Worm (Caenorhabditis elegans) whole organism, early embryonic: ENCODE measurements around the gene lido-13.

Experiments used
- B0310.2 ChIP-seq: sonication (generic microtip); optimal IDR thresholded peaks from 2 replicates; lab custom pipeline; 2016; ENCODE audit warnings: mild to moderate bottlenecking, missing genetic modification characterization, missing compliant biosample characterization
- F13C5.2 ChIP-seq: sonication (generic microtip); optimal IDR thresholded peaks from 2 replicates; lab custom pipeline; 2017; ENCODE audit warnings: mild to moderate bottlenecking, missing genetic modification characterization, inconsistent platforms, missing compliant biosample characterization
- aly-1 ChIP-seq: sonication (generic microtip); optimal IDR thresholded peaks from 2 replicates; lab custom pipeline; 2016; ENCODE audit warnings: missing genetic modification characterization, missing compliant biosample characterization
- ama-1 ChIP-seq: fragments of 150-350 bp; optimal IDR thresholded peaks from 2 replicates; lab custom pipeline; 2014
- ceh-13 ChIP-seq: fragments of 200-800 bp; sonication (Bioruptor generic); optimal IDR thresholded peaks from 2 replicates; lab custom pipeline; 2018; ENCODE audit warnings: mild to moderate bottlenecking, missing genetic modification characterization, missing compliant biosample characterization
- ets-7 ChIP-seq: sonication (generic microtip); optimal IDR thresholded peaks from 2 replicates; lab custom pipeline; 2016; ENCODE audit warnings: missing genotype, missing genetic modification characterization, missing compliant biosample characterization
- flt-1 ChIP-seq: fragments of 200-800 bp; sonication (Bioruptor generic); IDR thresholded peaks from 2 replicates; pipeline ENCODE4 v1.3.6; 2022; ENCODE audit warnings: missing genetic modification characterization, missing compliant biosample characterization
- hmbx-1 ChIP-seq: sonication (generic microtip); optimal IDR thresholded peaks from 2 replicates; lab custom pipeline; 2016; ENCODE audit warnings: mild to moderate bottlenecking, missing genetic modification characterization, missing compliant biosample characterization
- hmg-4 ChIP-seq: fragments of 200-800 bp; sonication (Bioruptor generic); optimal IDR thresholded peaks from 2 replicates; lab custom pipeline; 2018; ENCODE audit warnings: mild to moderate bottlenecking, missing genetic modification characterization, missing compliant biosample characterization
- sea-1 ChIP-seq: fragments of 200-800 bp; sonication (Bioruptor generic); conservative IDR thresholded peaks from 2 replicates; pipeline ENCODE4 v1.3.6; 2022; ENCODE audit warnings: missing genetic modification characterization, missing compliant biosample characterization
- tbx-11 ChIP-seq: fragments of 200-800 bp; sonication (Bioruptor generic); IDR thresholded peaks from 2 replicates; pipeline ENCODE4 v1.3.6; 2022; ENCODE audit warnings: missing genetic modification characterization, missing compliant biosample characterization
- tbx-37 ChIP-seq: fragments of 200-800 bp; sonication (Bioruptor generic); conservative IDR thresholded peaks from 2 replicates; pipeline ENCODE4 v1.3.6; 2022; ENCODE audit warnings: missing genetic modification reagents, missing genetic modification characterization, missing compliant biosample characterization
- tra-4 ChIP-seq: sonication (generic microtip); optimal IDR thresholded peaks from 2 replicates; lab custom pipeline; 2017; ENCODE audit warnings: missing genetic modification characterization, missing compliant biosample characterization

DNA sequence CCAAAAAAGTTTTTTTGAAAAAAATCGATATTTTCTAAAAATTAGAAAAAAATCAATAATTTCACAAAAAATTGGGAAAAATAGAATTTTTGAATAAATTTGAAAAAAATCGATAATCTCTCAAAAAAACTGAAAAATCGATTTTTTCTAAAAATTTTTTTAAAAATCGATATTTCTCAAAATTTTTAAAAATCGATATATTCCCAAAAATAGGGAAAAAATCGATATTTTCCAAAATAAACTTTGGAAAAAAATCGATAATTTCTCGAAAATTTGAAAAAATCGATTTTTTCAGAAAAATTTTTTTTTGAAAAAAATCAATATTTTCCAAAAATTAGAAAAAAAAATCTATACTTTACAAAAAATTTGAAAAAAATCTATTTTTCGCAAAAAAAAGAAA lies 10.5 kb upstream of the lido-13 start:
- TF ChIP-seq flt-1 (GFP tag; lab: Robert Waterston, UW) (no peak), ama-1 (lab: Kevin White, UChicago) (no peak), F13C5.2 (tag; lab: Kevin White, UChicago) (no peak), hmg-4 (GFP tag; lab: Kevin White, UChicago) (no peak), ets-7 (tag; lab: Kevin White, UChicago) (no peak), tbx-37 (GFP tag; lab: Robert Waterston, UW) (no peak), aly-1 (tag; lab: Kevin White, UChicago) (no peak), sea-1 (GFP tag; lab: Robert Waterston, UW) (no peak), B0310.2 (no peak), tra-4 (tag; lab: Kevin White, UChicago) (no peak), hmbx-1 (tag; lab: Kevin White, UChicago) (no peak), ceh-13 (GFP tag; lab: Kevin White, UChicago) (no peak), tbx-11 (no peak)
